Worm (Caenorhabditis elegans) whole organism, midembryonic: ENCODE data around the gene F13C5.3.

Source experiments
- T22C8.4 ChIP-seq: fragments of 200-800 bp; sonication (Bioruptor generic); IDR thresholded peaks from 2 replicates; pipeline ENCODE4 v1.3.6; 2022; ENCODE audit warnings: missing genetic modification characterization, missing compliant biosample characterization
- cog-1 ChIP-seq: sonication (generic microtip); optimal IDR thresholded peaks from 2 replicates; lab custom pipeline; 2016; ENCODE audit warnings: missing genetic modification characterization, missing compliant biosample characterization
- flt-1 ChIP-seq: fragments of 200-800 bp; sonication (Bioruptor generic); IDR thresholded peaks from 2 replicates; pipeline ENCODE4 v1.3.6; 2022; ENCODE audit warnings: missing genetic modification characterization, missing compliant biosample characterization
- klf-2 ChIP-seq: fragments of 200-800 bp; sonication (Bioruptor generic); conservative IDR thresholded peaks from 2 replicates; pipeline ENCODE4 v1.3.6; 2022; ENCODE audit warnings: missing genetic modification reagents, missing genetic modification characterization, missing compliant biosample characterization
- med-1 ChIP-seq: sonication (generic microtip); optimal IDR thresholded peaks from 2 replicates; lab custom pipeline; 2017; ENCODE audit warnings: missing genetic modification characterization, mild to moderate bottlenecking, missing compliant biosample characterization, antibody characterized with exemption, missing genetic modification reagents; ENCODE audit not compliant: insufficient read depth
- ztf-23 ChIP-seq: fragments of 200-800 bp; sonication (Bioruptor generic); IDR thresholded peaks from 2 replicates; pipeline ENCODE4 v1.3.6; 2022; ENCODE audit warnings: missing genetic modification reagents, missing genetic modification characterization, missing compliant biosample characterization
- ztf-29 ChIP-seq: fragments of 200-800 bp; sonication (Bioruptor generic); IDR thresholded peaks from 2 replicates; pipeline ENCODE4 v1.3.6; 2022; ENCODE audit warnings: missing genetic modification reagents, missing genetic modification characterization, missing compliant biosample characterization

ce11 chrX:601860-602259 lies 2.5 kb upstream of the F13C5.3 start, which contains the start of gene F13C5.1:
- TF ChIP-seq ztf-29 (GFP tag; lab: Robert Waterston, UW) (no peak), klf-2 (no peak), cog-1 (tag; lab: Kevin White, UChicago) (no peak), T22C8.4 (GFP tag; lab: Robert Waterston, UW) (no peak), flt-1 (GFP tag; lab: Robert Waterston, UW) (no peak), ztf-23 (GFP tag; lab: Robert Waterston, UW) (no peak), med-1 (GFP tag; lab: Kevin White, UChicago) (no peak)
